Fruit fly (Drosophila melanogaster) whole organism, prepupa: ENCODE data around the gene CG4408.

Source experiments
- Blimp-1 ChIP-seq: fragments of 200-800 bp; sonication (Bioruptor generic); optimal IDR thresholded peaks from 3 replicates; lab custom pipeline; 2017; ENCODE audit warnings: missing biosample characterization, missing genetic modification characterization, mild to moderate bottlenecking, moderate library complexity, missing genetic modification reagents
- CG6808 ChIP-seq: fragments of 200-800 bp; sonication (Bioruptor generic); optimal IDR thresholded peaks from 3 replicates; lab custom pipeline; 2017; ENCODE audit warnings: missing biosample characterization, missing genetic modification characterization, mild to moderate bottlenecking, moderate library complexity, missing genetic modification reagents
- fkh ChIP-seq: fragments of 200-800 bp; sonication (Bioruptor generic); optimal IDR thresholded peaks from 3 replicates; lab custom pipeline; 2017; ENCODE audit warnings: missing biosample characterization, mild to moderate bottlenecking, missing genetic modification characterization, moderate library complexity

dm6 chr3R:23345057-23345776, 18.2 kb downstream of the CG4408 start:
- TF ChIP-seq CG6808 (GFP tag; lab: Kevin White, UChicago), result peak; percentile 62
- TF ChIP-seq fkh (GFP tag; lab: Kevin White, UChicago), result no peak
- TF ChIP-seq Blimp-1, result no peak
